Worm (Caenorhabditis elegans): Measurements from ENCODE around the gene kin-15.

kin-15 gene

ce11 chrII:9403846-9404245, 29.7 kb downstream of the kin-15 start, which contains the start of gene Y51B9A.5:
TSS of gene Y51B9A.5 (plus strand) at chrII:9404146.
- no peak for TF ChIP-seq zag-1 (tag; optimal IDR thresholded peaks at IDR 0.05)
- no peak for TF ChIP-seq nhr-12 (tag; optimal IDR thresholded peaks at IDR 0.05)
- TF ChIP-seq mef-2 (tag; optimal IDR thresholded peaks at IDR 0.05), result no peak
- no peak for TF ChIP-seq sptf-1 (tag; optimal IDR thresholded peaks at IDR 0.05)
- TF ChIP-seq lin-15B (tag; optimal IDR thresholded peaks at IDR 0.05), result no peak
- no peak for TF ChIP-seq ceh-8 (GFP tag; optimal IDR thresholded peaks at IDR 0.05)
- no peak for TF ChIP-seq irx-1 (tag; optimal IDR thresholded peaks at IDR 0.05)
- TF ChIP-seq efl-1 (optimal IDR thresholded peaks at IDR 0.05), result no peak
- TF ChIP-seq efl-1 (GFP tag; optimal IDR thresholded peaks at IDR 0.05 in 1 of 2), result no peak
- TF ChIP-seq unc-62 (GFP tag; optimal IDR thresholded peaks at IDR 0.05), result no peak
- TF ChIP-seq nhr-20 (tag; optimal IDR thresholded peaks at IDR 0.05), result no peak
- TF ChIP-seq blmp-1 (tag; optimal IDR thresholded peaks at IDR 0.05), result no peak
- TF ChIP-seq C34B4.2 (tag; optimal IDR thresholded peaks at IDR 0.05), result no peak
- no peak for TF ChIP-seq tlp-1 (tag; optimal IDR thresholded peaks at IDR 0.05)

DNA sequence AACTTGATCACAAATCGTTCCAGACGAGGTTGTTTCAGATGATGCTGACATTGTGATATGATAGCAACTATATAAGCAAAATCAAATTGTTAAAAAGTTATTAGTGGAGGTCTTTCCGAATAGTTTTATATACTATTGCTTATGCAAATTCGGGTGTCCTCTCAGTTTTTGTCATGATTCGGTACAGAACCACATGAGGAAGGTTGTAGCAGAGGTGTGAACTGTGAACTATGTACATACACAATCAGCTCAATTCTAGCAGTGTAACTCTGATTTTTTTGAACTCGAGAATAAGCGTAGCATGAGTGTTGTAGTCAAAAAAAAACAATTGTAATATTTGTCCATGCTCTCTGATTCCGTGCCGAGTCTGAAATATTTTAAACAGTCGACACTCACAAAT, 30.4 kb downstream of the kin-15 start, which contains the start of gene Y51B9A.6:
Gene Y51B9A.6 (minus strand): TSS at position 101 of the 400 bp plus-strand sequence.
- no peak for TF ChIP-seq snpc-4 (tag; optimal IDR thresholded peaks at IDR 0.05)
- TF ChIP-seq tlp-1 (tag; optimal IDR thresholded peaks at IDR 0.05), result no peak
- TF ChIP-seq efl-1 (optimal IDR thresholded peaks at IDR 0.05), result no peak
- TF ChIP-seq efl-1 (GFP tag; optimal IDR thresholded peaks at IDR 0.05 in 1 of 2), result peak in 1 of 2 experiments; percentile 58

ce11 chrII:9399746-9400145, 33.8 kb downstream of the kin-15 start, which contains the start of gene Y51B9A.7:
TSS of gene Y51B9A.7 (plus strand) at chrII:9400046.
- TF ChIP-seq isw-1 (GFP tag; IDR thresholded peaks at IDR 0.05) (no peak), unc-130 (tag; optimal IDR thresholded peaks at IDR 0.05) (no peak), unc-62 (GFP tag; optimal IDR thresholded peaks at IDR 0.05) (no peak), F16B12.6 (tag; optimal IDR thresholded peaks at IDR 0.05) (no peak), sptf-1 (tag; optimal IDR thresholded peaks at IDR 0.05) (no peak), C04F5.9 (tag; optimal IDR thresholded peaks at IDR 0.05) (no peak)

DNA sequence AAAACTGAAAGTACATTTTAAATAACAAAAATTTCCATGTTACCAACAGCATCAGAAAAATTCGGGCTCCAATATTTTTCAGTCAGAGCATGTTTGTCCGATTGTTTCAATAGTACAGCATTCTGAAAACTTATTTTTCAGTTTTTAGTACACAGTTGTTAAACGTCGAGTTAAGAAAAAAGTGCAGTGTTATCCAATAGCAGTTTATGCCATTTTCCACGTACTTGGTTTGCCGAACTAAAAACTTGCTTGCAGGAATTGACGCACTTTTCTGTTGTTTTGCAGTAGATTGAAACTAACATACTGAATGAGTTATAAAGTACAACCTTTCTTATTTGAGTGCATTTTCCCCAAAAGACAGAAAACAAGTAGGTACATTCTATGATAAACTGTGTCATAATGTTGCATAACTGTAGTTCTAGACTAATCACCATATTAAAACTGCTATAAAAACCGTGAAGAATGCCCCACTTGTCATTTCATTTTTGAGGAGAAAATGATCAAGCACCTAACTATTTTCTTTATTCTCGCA, 35.1 kb downstream of the kin-15 start, which contains the start of the genes Y51B9A.14 and Y51B9A.8:
Gene Y51B9A.14 (minus strand): TSS at position 101 of the 532 bp plus-strand sequence.
Gene Y51B9A.8 (plus strand): TSS at position 482 of the 532 bp plus-strand sequence.
- TF ChIP-seq lin-39 (tag; optimal IDR thresholded peaks at IDR 0.05) (no peak), nhr-85 (tag) (no peak), fos-1 (tag; optimal IDR thresholded peaks at IDR 0.05) (no peak), hpl-2 (GFP tag; optimal IDR thresholded peaks at IDR 0.05) (no peak), tbx-2 (tag; optimal IDR thresholded peaks at IDR 0.05) (no peak), ztf-4 (tag; optimal IDR thresholded peaks at IDR 0.05) (no peak)

ce11 chrII:9397496-9397895, 36.0 kb downstream of the kin-15 start, which contains the start of gene Y51B9A.9:
TSS of gene Y51B9A.9 (minus strand) at chrII:9397596.
- TF ChIP-seq elt-2 (tag; optimal IDR thresholded peaks at IDR 0.05) (peak; percentile 3), aly-2 (tag; optimal IDR thresholded peaks at IDR 0.05) (no peak)

DNA sequence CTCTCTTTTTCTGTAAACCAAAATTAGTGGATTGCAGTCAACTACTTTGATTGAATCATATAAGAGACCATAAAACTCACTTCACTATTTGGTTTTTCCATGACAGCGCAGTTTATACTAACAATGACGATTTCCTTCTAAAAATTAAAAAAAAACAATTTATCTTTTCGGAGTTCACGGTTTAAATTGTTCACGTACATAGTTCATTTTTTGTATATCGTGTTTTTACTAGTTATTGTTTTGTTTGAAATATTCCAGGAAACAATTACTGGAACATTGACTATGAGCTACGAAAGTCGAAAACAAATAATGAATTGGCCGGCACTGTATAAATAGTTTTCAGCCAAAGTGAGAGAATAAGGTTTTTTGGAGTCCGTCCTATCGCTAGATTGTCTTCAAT, 40.8 kb downstream of the kin-15 start, which contains the start of gene lido-17:
Gene lido-17 (minus strand): TSS at position 101 of the 400 bp plus-strand sequence.
- no peak for TF ChIP-seq nhr-19 (GFP tag; conservative IDR thresholded peaks at IDR 0.05)
- no peak for TF ChIP-seq unc-62 (GFP tag; optimal IDR thresholded peaks at IDR 0.05)
- TF ChIP-seq nhr-85 (tag), result no peak
- no peak for TF ChIP-seq nhr-237 (tag; optimal IDR thresholded peaks at IDR 0.05)

DNA sequence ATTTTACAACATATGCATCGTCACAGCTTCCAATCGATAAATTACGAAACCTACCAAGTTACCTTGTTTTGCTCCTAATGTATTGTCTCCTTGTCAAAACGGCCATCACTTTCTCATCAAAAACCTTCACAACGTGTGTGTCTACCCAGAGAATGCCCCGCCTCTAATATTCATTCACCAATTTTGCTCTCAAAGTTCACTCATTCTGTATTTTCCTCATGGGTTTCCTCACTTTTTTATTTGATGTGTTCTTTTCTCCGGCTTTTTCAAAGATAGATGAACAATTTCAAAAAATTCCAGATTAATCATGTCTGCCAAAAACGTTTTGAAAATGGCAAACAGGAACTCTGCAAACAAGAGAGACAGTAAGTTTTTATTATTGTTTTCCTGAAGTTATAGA, 48.3 kb downstream of the kin-15 start, which contains the start of gene C06C3.7:
Gene C06C3.7 (plus strand): TSS at position 301 of the 400 bp plus-strand sequence.
- no peak for TF ChIP-seq fkh-8 (tag; optimal IDR thresholded peaks at IDR 0.05)
- no peak for TF ChIP-seq skn-1 (tag; optimal IDR thresholded peaks at IDR 0.05)
- TF ChIP-seq F16B12.6 (tag; optimal IDR thresholded peaks at IDR 0.05), result no peak
- TF ChIP-seq tbx-2 (tag; optimal IDR thresholded peaks at IDR 0.05), result no peak
- no peak for TF ChIP-seq elt-2 (tag; optimal IDR thresholded peaks at IDR 0.05)
- no peak for TF ChIP-seq unc-30 (tag; optimal IDR thresholded peaks at IDR 0.05)
- TF ChIP-seq egl-27 (tag; optimal IDR thresholded peaks at IDR 0.05), result no peak
- no peak for TF ChIP-seq unc-62 (GFP tag; optimal IDR thresholded peaks at IDR 0.05)
- no peak for TF ChIP-seq nhr-20 (tag; optimal IDR thresholded peaks at IDR 0.05)
- no peak for TF ChIP-seq zag-1 (tag; optimal IDR thresholded peaks at IDR 0.05)
- TF ChIP-seq jun-1 (tag; optimal IDR thresholded peaks at IDR 0.05), result no peak
- TF ChIP-seq alr-1 (tag; optimal IDR thresholded peaks at IDR 0.05; ENCODE audit: borderline replicate concordance), result no peak
- TF ChIP-seq efl-3 (GFP tag; optimal IDR thresholded peaks at IDR 0.05), result no peak
- no peak for TF ChIP-seq ces-1 (GFP tag; optimal IDR thresholded peaks at IDR 0.05)
- TF ChIP-seq nhr-47 (tag; optimal IDR thresholded peaks at IDR 0.05), result no peak

Measured in whole organism, L1 larva.